Worm (Caenorhabditis elegans): ENCODE results near the gene H03E18.1.

Gene H03E18.1

ce11 chrX:8504207-8504606 is 3.5 kb upstream of the H03E18.1 start:
- TF ChIP-seq madf-3 (GFP tag; IDR thresholded peaks at IDR 0.05) (no peak), hlh-12 (tag; optimal IDR thresholded peaks at IDR 0.05) (no peak), F39B2.1 (GFP tag; IDR thresholded peaks at IDR 0.05) (no peak), lsl-1 (GFP tag; optimal IDR thresholded peaks at IDR 0.05) (no peak), unc-130 (GFP tag; optimal IDR thresholded peaks at IDR 0.05) (no peak), xnd-1 (tag; optimal IDR thresholded peaks at IDR 0.05) (no peak)

ce11 chrX:8507053-8507452 is 623 bp upstream of the H03E18.1 start:
- TF ChIP-seq Y53F4B.3 (GFP tag; IDR thresholded peaks at IDR 0.05), result no peak
- TF ChIP-seq ztf-22 (GFP tag; optimal IDR thresholded peaks at IDR 0.05), result no peak

- TF ChIP-seq nhr-120 (GFP tag; IDR thresholded peaks at IDR 0.05) (0 out of 2 replicates have a peak, but pooled peaks have one; percentile 78), tbx-9 (tag; optimal IDR thresholded peaks at IDR 0.05; ENCODE audit: borderline replicate concordance) (no peak)
Measured at ce11 chrX:8509088-8509487, 1.4 kb downstream of the H03E18.1 start.

ce11 chrX:8520402-8520801 is 12.7 kb downstream of the H03E18.1 start, which contains the start of gene H03E18.2:
H03E18.2 (minus strand) TSS chrX:8520502.
- TF ChIP-seq cebp-1 (GFP tag; IDR thresholded peaks at IDR 0.05) (no peak), cebp-1 (tag; optimal IDR thresholded peaks at IDR 0.05) (no peak)

ce11 chrX:8521614-8522013 is 13.9 kb downstream of the H03E18.1 start, which contains the start of gene C03G5.14:
C03G5.14 (plus strand) TSS chrX:8521914.
- TF ChIP-seq B0019.2 (GFP tag; conservative IDR thresholded peaks at IDR 0.05) (no peak), hrde-1 (tag; optimal IDR thresholded peaks at IDR 0.05; ENCODE audit: borderline replicate concordance) (no peak), chd-7 (tag; optimal IDR thresholded peaks at IDR 0.05) (no peak), sea-2 (GFP tag; IDR thresholded peaks at IDR 0.05) (no peak), dpl-1 (GFP tag; optimal IDR thresholded peaks at IDR 0.05) (no peak), K11D2.4 (GFP tag; IDR thresholded peaks at IDR 0.05) (no peak), ztf-18 (tag; optimal IDR thresholded peaks at IDR 0.05) (no peak), ets-4 (GFP tag; optimal IDR thresholded peaks at IDR 0.05) (no peak), F37B4.10 (GFP tag; IDR thresholded peaks at IDR 0.05) (no peak), B0035.1 (tag; optimal IDR thresholded peaks at IDR 0.05) (no peak), dox-1 (GFP tag; IDR thresholded peaks at IDR 0.05) (no peak), ceh-79 (tag; optimal IDR thresholded peaks at IDR 0.05) (no peak), egl-18 (GFP tag; IDR thresholded peaks at IDR 0.05) (no peak), aptf-2 (GFP tag; conservative IDR thresholded peaks at IDR 0.05) (no peak)

ce11 chrX:8523000-8523399 is 15.3 kb downstream of the H03E18.1 start:
- TF ChIP-seq rcor-1 (GFP tag; IDR thresholded peaks at IDR 0.05) (no peak), hmg-1.2 (GFP tag; IDR thresholded peaks at IDR 0.05) (no peak), F22D6.2 (tag; optimal IDR thresholded peaks at IDR 0.05) (no peak), lin-54 (GFP tag; optimal IDR thresholded peaks at IDR 0.05) (no peak), gei-17 (GFP tag; optimal IDR thresholded peaks at IDR 0.05) (no peak), D2030.7 (GFP tag; IDR thresholded peaks at IDR 0.05) (no peak), hlh-12 (tag; optimal IDR thresholded peaks at IDR 0.05) (no peak), let-526 (GFP tag; IDR thresholded peaks at IDR 0.05) (no peak)

All from whole organism, young adult.